Fruit fly (Drosophila melanogaster) whole organism, pupa: ENCODE data around the gene CG43219.
A peak's percentile ranks its signal among the peaks of the same experiment; 100 is the strongest.

Source experiments
- CG10348 ChIP-seq: fragments of 200-800 bp; sonication (Bioruptor generic); IDR thresholded peaks from 2 replicates; pipeline ENCODE4 v1.3.6; 2022; ENCODE audit warnings: missing biosample characterization, missing genetic modification characterization
- CG12605 ChIP-seq: fragments of 200-800 bp; sonication (Bioruptor generic); IDR thresholded peaks from 2 replicates; pipeline ENCODE4 v1.3.6; 2022; ENCODE audit warnings: missing biosample characterization, missing genetic modification characterization
- CG13204 ChIP-seq: fragments of 200-800 bp; sonication (Bioruptor generic); optimal IDR thresholded peaks from 2 replicates; lab custom pipeline; 2018; ENCODE audit warnings: missing biosample characterization, mild to moderate bottlenecking, missing genetic modification characterization, moderate library complexity
- CG14655 ChIP-seq: fragments of 200-800 bp; sonication (Bioruptor generic); optimal IDR thresholded peaks from 3 replicates; lab custom pipeline; 2017; ENCODE audit warnings: mild to moderate bottlenecking, missing biosample characterization, missing genetic modification reagents, missing genetic modification characterization
- CG15710 ChIP-seq: fragments of 200-800 bp; sonication (Bioruptor generic); optimal IDR thresholded peaks from 2 replicates; lab custom pipeline; 2018; ENCODE audit warnings: missing biosample characterization, mild to moderate bottlenecking, missing genetic modification characterization, moderate library complexity
- CG17806 ChIP-seq: fragments of 200-800 bp; sonication (Bioruptor generic); optimal IDR thresholded peaks from 2 replicates; lab custom pipeline; 2018; ENCODE audit warnings: missing biosample characterization, mild to moderate bottlenecking, missing genetic modification characterization, moderate library complexity
- CG32121 ChIP-seq: fragments of 200-800 bp; sonication (Bioruptor generic); IDR thresholded peaks from 2 replicates; pipeline ENCODE4 v1.3.6; 2022; ENCODE audit warnings: missing biosample characterization, missing genetic modification characterization
- CG34367 ChIP-seq: fragments of 200-800 bp; sonication (Bioruptor generic); optimal IDR thresholded peaks from 2 replicates; lab custom pipeline; 2018; ENCODE audit warnings: missing biosample characterization, mild to moderate bottlenecking, missing genetic modification characterization
- CG4496 ChIP-seq: fragments of 200-800 bp; sonication (Bioruptor generic); IDR thresholded peaks from 3 replicates; pipeline ENCODE4 v1.3.6; 2022; ENCODE audit warnings: missing biosample characterization, missing genetic modification characterization
- CG8159 ChIP-seq: fragments of 200-800 bp; sonication (Bioruptor generic); optimal IDR thresholded peaks from 3 replicates; lab custom pipeline; 2018; ENCODE audit warnings: missing biosample characterization, mild to moderate bottlenecking, missing genetic modification characterization, moderate library complexity
- CG8301 ChIP-seq: fragments of 200-800 bp; sonication (Bioruptor generic); optimal IDR thresholded peaks from 2 replicates; lab custom pipeline; 2018; ENCODE audit warnings: missing biosample characterization, mild to moderate bottlenecking, missing genetic modification characterization
- CG9948 ChIP-seq: fragments of 200-800 bp; sonication (Bioruptor generic); optimal IDR thresholded peaks from 2 replicates; lab custom pipeline; 2018; ENCODE audit warnings: missing biosample characterization, mild to moderate bottlenecking, missing genetic modification characterization, moderate library complexity
- D1 ChIP-seq: fragments of 200-800 bp; sonication (Bioruptor generic); optimal IDR thresholded peaks from 2 replicates; lab custom pipeline; 2018; ENCODE audit warnings: missing biosample characterization, mild to moderate bottlenecking, missing genetic modification characterization, moderate library complexity
- EcR ChIP-seq: fragments of 200-800 bp; sonication (Bioruptor generic); optimal IDR thresholded peaks from 3 replicates; lab custom pipeline; 2019; ENCODE audit warnings: missing biosample characterization, missing genetic modification characterization, mild to moderate bottlenecking, moderate library complexity, missing genetic modification reagents
- Ets98B ChIP-seq: fragments of 200-800 bp; sonication (Bioruptor generic); IDR thresholded peaks from 2 replicates; pipeline ENCODE4 v1.3.6; 2022; ENCODE audit warnings: missing biosample characterization, missing genetic modification characterization
- Pif1A ChIP-seq: fragments of 200-800 bp; sonication (Bioruptor generic); optimal IDR thresholded peaks from 3 replicates; lab custom pipeline; 2016; ENCODE audit warnings: missing biosample characterization, missing genetic modification characterization
- Pif1B ChIP-seq: fragments of 200-800 bp; sonication (Bioruptor generic); optimal IDR thresholded peaks from 3 replicates; lab custom pipeline; 2016; ENCODE audit warnings: missing biosample characterization, missing genetic modification characterization
- Snoo ChIP-seq: fragments of 200-800 bp; sonication (Bioruptor generic); optimal IDR thresholded peaks from 3 replicates; lab custom pipeline; 2017; ENCODE audit warnings: missing biosample characterization, mild to moderate bottlenecking, missing genetic modification characterization, inconsistent platforms
- fd96Ca ChIP-seq: fragments of 200-800 bp; sonication (Bioruptor generic); IDR thresholded peaks from 3 replicates; pipeline ENCODE4 v1.3.6; 2022; ENCODE audit warnings: missing biosample characterization, missing genetic modification characterization
- gl ChIP-seq: fragments of 200-800 bp; sonication (Bioruptor generic); optimal IDR thresholded peaks from 2 replicates; lab custom pipeline; 2018; ENCODE audit warnings: missing biosample characterization, mild to moderate bottlenecking, missing genetic modification characterization
- rn ChIP-seq: fragments of 200-800 bp; sonication (Bioruptor generic); IDR thresholded peaks from 2 replicates; pipeline ENCODE4 v1.3.6; 2022; ENCODE audit warnings: missing biosample characterization, missing genetic modification characterization

The CG43219 gene

dm6 chr3L:21252932-21253760, 32.9 kb downstream of the CG43219 start:
- peak; percentile 89 for TF ChIP-seq CG8159 (tag; lab: Kevin White, UChicago)
- TF ChIP-seq CG17806, result peak; percentile 88
- TF ChIP-seq CG4496 (GFP tag; lab: Robert Waterston, UW), result peak; percentile 6; the same call in 1 of the 3 replicates
- no peak for TF ChIP-seq CG32121 (GFP tag; lab: Robert Waterston, UW)
- TF ChIP-seq CG15710 (tag; lab: Kevin White, UChicago), result peak; percentile 66
- TF ChIP-seq Ets98B, result no peak
- TF ChIP-seq CG34367 (tag; lab: Kevin White, UChicago), result peak; percentile 60
- TF ChIP-seq CG10348 (GFP tag; lab: Robert Waterston, UW), result no peak
- TF ChIP-seq CG13204 (GFP tag; lab: Kevin White, UChicago), result peak; percentile 98
- no peak for TF ChIP-seq CG12605 (GFP tag; lab: Robert Waterston, UW)
- TF ChIP-seq CG9948 (tag; lab: Kevin White, UChicago), result peak; percentile 91
- TF ChIP-seq fd96Ca (GFP tag; lab: Robert Waterston, UW), result no peak
- TF ChIP-seq CG8301 (tag; lab: Kevin White, UChicago), result peak; percentile 50
- peak; percentile 60 for TF ChIP-seq Pif1A (GFP tag; lab: Kevin White, UChicago)
- peak; percentile 99 for TF ChIP-seq EcR (GFP tag; lab: Kevin White, UChicago)
- TF ChIP-seq Pif1B, result peak; percentile 43
- TF ChIP-seq D1 (tag; lab: Kevin White, UChicago), result peak; percentile 63
- TF ChIP-seq rn, result no peak
- TF ChIP-seq Snoo (tag; lab: Kevin White, UChicago), result no peak
- TF ChIP-seq CG14655 (GFP tag; lab: Kevin White, UChicago), result peak; percentile 71
- TF ChIP-seq gl (tag; lab: Kevin White, UChicago), result no peak

dm6 chr3L:21253761-21254523, 33.7 kb downstream of the CG43219 start:
- TF ChIP-seq CG15710 (tag; lab: Kevin White, UChicago), result peak; percentile 99
- TF ChIP-seq CG34367 (tag; lab: Kevin White, UChicago), result peak; percentile 99
- TF ChIP-seq CG8159 (tag; lab: Kevin White, UChicago), result peak; percentile 99
- peak; percentile 99 for TF ChIP-seq EcR (GFP tag; lab: Kevin White, UChicago)
- no peak for TF ChIP-seq CG10348 (GFP tag; lab: Robert Waterston, UW)
- TF ChIP-seq Pif1B, result peak; percentile 98
- peak; percentile 71; the same call in 1 of the 3 replicates for TF ChIP-seq fd96Ca (GFP tag; lab: Robert Waterston, UW)
- TF ChIP-seq Snoo (tag; lab: Kevin White, UChicago), result peak; percentile 99
- peak; percentile 90 for TF ChIP-seq CG14655 (GFP tag; lab: Kevin White, UChicago)
- TF ChIP-seq CG17806, result peak; percentile 99
- peak; percentile 98 for TF ChIP-seq Pif1A (GFP tag; lab: Kevin White, UChicago)
- peak; percentile 86 for TF ChIP-seq CG4496 (GFP tag; lab: Robert Waterston, UW)
- TF ChIP-seq CG9948 (tag; lab: Kevin White, UChicago), result peak; percentile 99
- peak; percentile 82 for TF ChIP-seq CG12605 (GFP tag; lab: Robert Waterston, UW)
- TF ChIP-seq D1 (tag; lab: Kevin White, UChicago), result peak; percentile 97
- peak; percentile 77 for TF ChIP-seq rn
- TF ChIP-seq Ets98B, result peak; percentile 36; the same call in 1 of the 2 replicates
- TF ChIP-seq CG32121 (GFP tag; lab: Robert Waterston, UW), result 0 out of 2 replicates have a peak, but pooled peaks have one; percentile 40
- TF ChIP-seq CG13204 (GFP tag; lab: Kevin White, UChicago), result peak; percentile 75
- TF ChIP-seq gl (tag; lab: Kevin White, UChicago), result peak; percentile 97
- peak; percentile 90 for TF ChIP-seq CG8301 (tag; lab: Kevin White, UChicago)
- TF ChIP-seq, all 21 proteins: peak for 20

DNA sequence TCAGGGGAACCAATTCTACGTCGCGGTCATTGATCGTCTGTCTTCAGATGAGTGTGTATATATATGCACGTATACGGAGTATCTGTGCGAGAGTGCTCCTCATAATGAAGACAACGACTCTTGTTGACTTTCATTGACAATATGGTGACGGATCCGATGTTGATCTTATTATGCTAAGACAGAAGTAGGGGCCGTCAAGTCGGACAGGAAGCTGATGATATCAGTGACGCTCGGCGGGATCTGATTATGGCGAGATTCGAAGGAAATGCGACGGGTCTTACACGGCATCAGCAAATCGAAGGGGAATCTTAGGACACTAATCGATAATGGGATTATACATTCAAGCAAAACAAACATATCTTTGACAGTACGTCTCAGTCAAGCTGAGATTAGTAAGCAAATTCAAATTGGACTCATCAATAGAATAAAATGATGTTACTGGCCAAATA, 34.3 kb downstream of the CG43219 start:
- TF ChIP-seq Snoo (tag; lab: Kevin White, UChicago) (no peak), rn (no peak), Pif1B (no peak), CG4496 (GFP tag; lab: Robert Waterston, UW) (no peak), Pif1A (GFP tag; lab: Kevin White, UChicago) (no peak), CG14655 (GFP tag; lab: Kevin White, UChicago) (no peak), CG34367 (tag; lab: Kevin White, UChicago) (no peak), CG32121 (GFP tag; lab: Robert Waterston, UW) (no peak), CG8159 (tag; lab: Kevin White, UChicago) (no peak), CG17806 (no peak)
- TF ChIP-seq, all 21 proteins: peak for 0

DNA sequence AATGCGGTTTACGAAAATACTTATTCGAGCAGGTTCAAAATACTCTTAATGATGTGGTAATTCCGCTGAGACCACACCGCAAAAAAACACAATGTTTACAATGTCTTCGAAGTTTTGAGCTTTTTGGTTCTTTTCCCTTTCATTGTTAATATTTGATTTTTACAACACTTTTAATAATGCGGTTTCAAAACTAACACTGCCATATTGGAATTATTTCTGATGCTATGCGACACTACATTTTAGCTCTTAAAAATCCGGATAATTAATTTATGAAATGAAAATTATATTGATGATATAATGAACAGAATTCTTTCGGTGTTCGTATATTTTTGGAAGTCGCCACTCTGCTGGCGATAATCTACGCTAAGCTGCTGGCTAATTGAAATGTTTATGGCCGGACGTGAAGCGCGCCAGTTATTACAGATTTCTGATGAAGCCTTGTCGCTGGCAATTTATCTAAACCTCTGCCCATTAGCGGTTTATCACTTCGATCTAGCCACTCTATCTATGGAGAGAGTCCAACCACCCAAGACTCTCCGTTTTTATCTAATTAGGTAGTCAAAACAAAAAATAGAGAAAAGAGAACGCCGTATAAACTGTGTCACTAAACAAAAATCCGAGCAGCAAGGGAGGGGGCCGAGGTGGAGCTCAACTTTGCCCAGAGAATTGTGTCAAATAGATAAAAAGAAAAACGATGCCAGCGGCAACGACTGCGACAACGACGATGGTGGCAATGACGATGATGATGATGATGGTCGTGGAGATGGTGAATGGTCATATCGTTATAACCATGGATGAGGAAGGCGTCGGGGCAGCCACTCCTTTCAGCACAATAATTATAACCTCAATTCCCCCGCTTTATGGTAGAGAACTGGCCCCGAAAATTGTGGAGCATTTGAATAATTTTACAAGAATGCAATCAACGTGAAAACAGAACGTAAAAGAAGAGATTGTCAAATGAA, 36.1 kb downstream of the CG43219 start:
- peak; percentile 56 for TF ChIP-seq EcR (GFP tag; lab: Kevin White, UChicago)
- TF ChIP-seq CG8159 (tag; lab: Kevin White, UChicago), result no peak
